Worm (Caenorhabditis elegans): ENCODE data around the gene ZK1240.5.

Gene ZK1240.5

ce11 chrII:2317883-2318357 is at the start of gene ZK1240.5, which contains the start of gene ZK1240.9:
TSS of gene ZK1240.5 (minus strand) at chrII:2317933.
TSS of gene ZK1240.9 (plus strand) at chrII:2318189.
- TF ChIP-seq flt-1 (GFP tag; IDR thresholded peaks at IDR 0.05): no peak
- no peak for TF ChIP-seq sea-1 (GFP tag; conservative IDR thresholded peaks at IDR 0.05)
- no peak for TF ChIP-seq tbx-37 (GFP tag; conservative IDR thresholded peaks at IDR 0.05)
- TF ChIP-seq scrt-1 (GFP tag; IDR thresholded peaks at IDR 0.05): no peak
- TF ChIP-seq B0310.2 (tag; optimal IDR thresholded peaks at IDR 0.05): no peak
- no peak for TF ChIP-seq aly-1 (tag; optimal IDR thresholded peaks at IDR 0.05)
- TF ChIP-seq ceh-36 (tag; optimal IDR thresholded peaks at IDR 0.05): no peak
- TF ChIP-seq ceh-13 (GFP tag; optimal IDR thresholded peaks at IDR 0.05): no peak
- no peak for TF ChIP-seq hmg-4 (GFP tag; optimal IDR thresholded peaks at IDR 0.05)
- no peak for TF ChIP-seq ets-7 (tag; optimal IDR thresholded peaks at IDR 0.05)
- no peak for TF ChIP-seq tbx-11 (GFP tag; IDR thresholded peaks at IDR 0.05)
- TF ChIP-seq pes-1 (GFP tag; IDR thresholded peaks at IDR 0.05): no peak

- TF ChIP-seq scrt-1 (GFP tag; IDR thresholded peaks at IDR 0.05): no peak
- TF ChIP-seq aly-1 (tag; optimal IDR thresholded peaks at IDR 0.05): no peak
- TF ChIP-seq hnd-1 (tag; optimal IDR thresholded peaks at IDR 0.05): no peak
- no peak for TF ChIP-seq hmbx-1 (tag; optimal IDR thresholded peaks at IDR 0.05)
- TF ChIP-seq F13C5.2 (tag; optimal IDR thresholded peaks at IDR 0.05): no peak
- TF ChIP-seq ama-1 (optimal IDR thresholded peaks at IDR 0.05): no peak
- TF ChIP-seq B0310.2 (tag; optimal IDR thresholded peaks at IDR 0.05): no peak
- TF ChIP-seq ceh-36 (tag; optimal IDR thresholded peaks at IDR 0.05): no peak
- TF ChIP-seq sea-1 (GFP tag; conservative IDR thresholded peaks at IDR 0.05): no peak
- no peak for TF ChIP-seq tbx-37 (GFP tag; conservative IDR thresholded peaks at IDR 0.05)
- TF ChIP-seq hmg-4 (GFP tag; optimal IDR thresholded peaks at IDR 0.05): no peak
- no peak for TF ChIP-seq flt-1 (GFP tag; IDR thresholded peaks at IDR 0.05)
- TF ChIP-seq pes-1 (GFP tag; IDR thresholded peaks at IDR 0.05): no peak
- no peak for TF ChIP-seq tbx-11 (GFP tag; IDR thresholded peaks at IDR 0.05)
Observed at ce11 chrII:2366623-2367365, 49.1 kb upstream of the ZK1240.5 start, which contains the start of the genes F43C11.12 and F16G10.5. TSS of gene F43C11.12 (minus strand) at chrII:2366723. TSS of gene F16G10.5 (plus strand) at chrII:2367315.

- TF ChIP-seq scrt-1 (GFP tag; IDR thresholded peaks at IDR 0.05): no peak
- TF ChIP-seq tbx-11 (GFP tag; IDR thresholded peaks at IDR 0.05): no peak
- TF ChIP-seq ama-1 (optimal IDR thresholded peaks at IDR 0.05): no peak
- TF ChIP-seq hmg-4 (GFP tag; optimal IDR thresholded peaks at IDR 0.05): no peak
- TF ChIP-seq pes-1 (GFP tag; IDR thresholded peaks at IDR 0.05): no peak
Observed at ce11 chrII:2363673-2364072, 45.9 kb upstream of the ZK1240.5 start, which contains the start of gene F43C11.11. TSS of gene F43C11.11 (minus strand) at chrII:2363773.

- no peak for TF ChIP-seq ets-7 (tag; optimal IDR thresholded peaks at IDR 0.05)
- TF ChIP-seq ama-1 (optimal IDR thresholded peaks at IDR 0.05): no peak
- no peak for TF ChIP-seq B0310.2 (tag; optimal IDR thresholded peaks at IDR 0.05)
- TF ChIP-seq tbx-11 (GFP tag; IDR thresholded peaks at IDR 0.05): no peak
- TF ChIP-seq ceh-13 (GFP tag; optimal IDR thresholded peaks at IDR 0.05): no peak
- no peak for TF ChIP-seq tra-4 (tag; optimal IDR thresholded peaks at IDR 0.05)
- no peak for TF ChIP-seq F13C5.2 (tag; optimal IDR thresholded peaks at IDR 0.05)
- TF ChIP-seq tbx-37 (GFP tag; conservative IDR thresholded peaks at IDR 0.05): no peak
- TF ChIP-seq aly-1 (tag; optimal IDR thresholded peaks at IDR 0.05): no peak
- TF ChIP-seq hnd-1 (tag; optimal IDR thresholded peaks at IDR 0.05): no peak
- no peak for TF ChIP-seq ceh-36 (tag; optimal IDR thresholded peaks at IDR 0.05)
Observed at ce11 chrII:2359965-2360364, 42.2 kb upstream of the ZK1240.5 start, which contains the start of gene F43C11.16. TSS of gene F43C11.16 (minus strand) at chrII:2360065.

ce11 chrII:2356795-2357194 is 39.1 kb upstream of the ZK1240.5 start, which contains the start of gene F43C11.1:
TSS of gene F43C11.1 (plus strand) at chrII:2357095.
- TF ChIP-seq tra-4 (tag; optimal IDR thresholded peaks at IDR 0.05) (no peak), hnd-1 (tag; optimal IDR thresholded peaks at IDR 0.05) (no peak), hmg-4 (GFP tag; optimal IDR thresholded peaks at IDR 0.05) (no peak), tbx-37 (GFP tag; conservative IDR thresholded peaks at IDR 0.05) (no peak), ceh-36 (tag; optimal IDR thresholded peaks at IDR 0.05) (no peak)

ce11 chrII:2354476-2354875 is 36.7 kb upstream of the ZK1240.5 start, which contains the start of gene F43C11.2:
TSS of gene F43C11.2 (plus strand) at chrII:2354776.
- TF ChIP-seq scrt-1 (GFP tag; IDR thresholded peaks at IDR 0.05) (no peak), tbx-11 (GFP tag; IDR thresholded peaks at IDR 0.05) (no peak), sea-1 (GFP tag; conservative IDR thresholded peaks at IDR 0.05) (no peak), ama-1 (optimal IDR thresholded peaks at IDR 0.05) (no peak), ets-7 (tag; optimal IDR thresholded peaks at IDR 0.05) (no peak), tbx-37 (GFP tag; conservative IDR thresholded peaks at IDR 0.05) (no peak), B0310.2 (tag; optimal IDR thresholded peaks at IDR 0.05) (no peak), pes-1 (GFP tag; IDR thresholded peaks at IDR 0.05) (no peak), hnd-1 (tag; optimal IDR thresholded peaks at IDR 0.05) (no peak)

ce11 chrII:2353012-2353411 is 35.3 kb upstream of the ZK1240.5 start, which contains the start of gene F43C11.3:
TSS of gene F43C11.3 (plus strand) at chrII:2353312.
- no peak for TF ChIP-seq hnd-1 (tag; optimal IDR thresholded peaks at IDR 0.05)
- no peak for TF ChIP-seq ets-7 (tag; optimal IDR thresholded peaks at IDR 0.05)
- TF ChIP-seq flt-1 (GFP tag; IDR thresholded peaks at IDR 0.05): no peak
- TF ChIP-seq tbx-11 (GFP tag; IDR thresholded peaks at IDR 0.05): no peak
- no peak for TF ChIP-seq sea-1 (GFP tag; conservative IDR thresholded peaks at IDR 0.05)
- no peak for TF ChIP-seq tbx-37 (GFP tag; conservative IDR thresholded peaks at IDR 0.05)
- TF ChIP-seq tra-4 (tag; optimal IDR thresholded peaks at IDR 0.05): no peak
- TF ChIP-seq aly-1 (tag; optimal IDR thresholded peaks at IDR 0.05): no peak
- no peak for TF ChIP-seq ama-1 (optimal IDR thresholded peaks at IDR 0.05)
- TF ChIP-seq F13C5.2 (tag; optimal IDR thresholded peaks at IDR 0.05): no peak
- no peak for TF ChIP-seq hmg-4 (GFP tag; optimal IDR thresholded peaks at IDR 0.05)
- TF ChIP-seq pes-1 (GFP tag; IDR thresholded peaks at IDR 0.05): no peak
- no peak for TF ChIP-seq hmbx-1 (tag; optimal IDR thresholded peaks at IDR 0.05)
- no peak for TF ChIP-seq B0310.2 (tag; optimal IDR thresholded peaks at IDR 0.05)
- TF ChIP-seq scrt-1 (GFP tag; IDR thresholded peaks at IDR 0.05): no peak
- TF ChIP-seq ceh-13 (GFP tag; optimal IDR thresholded peaks at IDR 0.05): no peak
- TF ChIP-seq ceh-36 (tag; optimal IDR thresholded peaks at IDR 0.05): no peak
